Worm (Caenorhabditis elegans): ENCODE results near the gene R02E12.5.

The R02E12.5 gene

ce11 chrX:4017576-4018309, 20.6 kb downstream of the R02E12.5 start (continued):
- TF ChIP-seq arid-1 (GFP tag; conservative IDR thresholded peaks at IDR 0.05), result no peak
- no peak for TF ChIP-seq skn-1 (tag; optimal IDR thresholded peaks at IDR 0.05)
- no peak for TF ChIP-seq dmd-9 (GFP tag; IDR thresholded peaks at IDR 0.05)
- TF ChIP-seq aly-2 (tag; optimal IDR thresholded peaks at IDR 0.05), result no peak
- no peak for TF ChIP-seq pha-4 (GFP tag; IDR thresholded peaks at IDR 0.05)
- TF ChIP-seq pha-4 (tag; optimal IDR thresholded peaks at IDR 0.05), result no peak
- no peak for TF ChIP-seq D1046.2 (GFP tag; IDR thresholded peaks at IDR 0.05)
- no peak for TF ChIP-seq F49E8.2 (tag; optimal IDR thresholded peaks at IDR 0.05; ENCODE audit: borderline replicate concordance)
- TF ChIP-seq nhr-28 (tag; optimal IDR thresholded peaks at IDR 0.05), result peak; percentile 75
- no peak for TF ChIP-seq lim-7 (GFP tag; IDR thresholded peaks at IDR 0.05)
- peak; percentile 64; the same call in 1 of the 2 replicates for TF ChIP-seq egl-43 (GFP tag; IDR thresholded peaks at IDR 0.05)
- no peak for TF ChIP-seq lin-1 (GFP tag; IDR thresholded peaks at IDR 0.05)
- no peak for TF ChIP-seq unc-39 (tag; optimal IDR thresholded peaks at IDR 0.05)
- peak; percentile 15 for TF ChIP-seq pqm-1 (tag; optimal IDR thresholded peaks at IDR 0.05)
- TF ChIP-seq daf-16 (GFP tag; optimal IDR thresholded peaks at IDR 0.05), result no peak
- TF ChIP-seq daf-16 (tag; optimal IDR thresholded peaks at IDR 0.05), result peak; percentile 32
- 0 out of 2 replicates have a peak, but pooled peaks have one; percentile 36 for TF ChIP-seq hmg-1.1 (GFP tag; IDR thresholded peaks at IDR 0.05)
- no peak for TF ChIP-seq tra-1 (GFP tag; IDR thresholded peaks at IDR 0.05)
- no peak for TF ChIP-seq nhr-41 (GFP tag; IDR thresholded peaks at IDR 0.05)
- no peak for TF ChIP-seq aha-1 (tag)

ce11 chrX:4018566-4019182, 21.5 kb downstream of the R02E12.5 start:
- TF ChIP-seq dpl-1 (GFP tag; optimal IDR thresholded peaks at IDR 0.05) (no peak), nhr-102 (tag; optimal IDR thresholded peaks at IDR 0.05) (no peak), unc-62 (GFP tag; optimal IDR thresholded peaks at IDR 0.05 in 1 of 2) (peak in 1 of 2 experiments; percentile 79), unc-62 (tag; optimal IDR thresholded peaks at IDR 0.05) (no peak), dmd-6 (GFP tag; IDR thresholded peaks at IDR 0.05) (peak; percentile 68), mxl-3 (GFP tag; optimal IDR thresholded peaks at IDR 0.05) (no peak), pqm-1 (tag; optimal IDR thresholded peaks at IDR 0.05) (peak; percentile 53), nhr-237 (tag; optimal IDR thresholded peaks at IDR 0.05) (no peak), dve-1 (tag; optimal IDR thresholded peaks at IDR 0.05; ENCODE audit: insufficient read depth) (peak; percentile 83), hmg-1.1 (GFP tag; IDR thresholded peaks at IDR 0.05) (peak; percentile 23; the same call in 1 of the 2 replicates), ceh-82 (tag; optimal IDR thresholded peaks at IDR 0.05) (no peak), lsy-2 (tag; optimal IDR thresholded peaks at IDR 0.05) (peak in 1 of 2 experiments; percentile 6), T26A8.4 (GFP tag; IDR thresholded peaks at IDR 0.05) (no peak), php-3 (GFP tag; IDR thresholded peaks at IDR 0.05) (0 out of 2 replicates have a peak, but pooled peaks have one; percentile 24), ztf-11 (tag; optimal IDR thresholded peaks at IDR 0.05) (no peak), F37D6.2 (tag; optimal IDR thresholded peaks at IDR 0.05) (no peak), daf-12 (tag; optimal IDR thresholded peaks at IDR 0.05) (no peak), ztf-7 (tag; optimal IDR thresholded peaks at IDR 0.05) (no peak), gei-8 (GFP tag; optimal IDR thresholded peaks at IDR 0.05) (peak; percentile 35), mdl-1 (tag; optimal IDR thresholded peaks at IDR 0.05) (peak in 1 of 2 experiments; percentile 42), hlh-30 (tag; optimal IDR thresholded peaks at IDR 0.05; ENCODE audit: insufficient read depth) (peak; percentile 82), madf-5 (GFP tag; IDR thresholded peaks at IDR 0.05) (no peak), tag-97 (GFP tag; IDR thresholded peaks at IDR 0.05) (no peak), unc-130 (GFP tag; optimal IDR thresholded peaks at IDR 0.05) (no peak), nhr-25 (tag; optimal IDR thresholded peaks at IDR 0.05; ENCODE audit: borderline replicate concordance, insufficient read depth) (no peak), T20F7.1 (GFP tag; optimal IDR thresholded peaks at IDR 0.05) (peak; percentile 18), sdz-12 (GFP tag; optimal IDR thresholded peaks at IDR 0.05) (no peak), hif-1 (tag; optimal IDR thresholded peaks at IDR 0.05) (peak in 1 of 2 experiments; percentile 34), zfp-2 (tag; optimal IDR thresholded peaks at IDR 0.05) (no peak), ces-1 (GFP tag; optimal IDR thresholded peaks at IDR 0.05) (no peak), lin-38 (GFP tag; IDR thresholded peaks at IDR 0.05) (no peak)
